Fruit fly (Drosophila melanogaster) whole organism: ENCODE measurements around the gene kis.

ENCODE experiments used
- CG8478 ChIP-seq: fragments of >200 bp; optimal IDR thresholded peaks from 2 replicates; lab custom pipeline; 2018; ENCODE audit warnings: inconsistent platforms
- Dll ChIP-seq: fragments of >200 bp; optimal IDR thresholded peaks from 2 replicates; lab custom pipeline; 2017
- EcR ChIP-seq, 2 experiments: fragments of >200 bp; optimal IDR thresholded peaks; 2 replicates each; lab custom pipeline; 2017; ENCODE audit warnings: missing biosample characterization in 2 of 2, missing genetic modification characterization in 2 of 2, missing genetic modification reagents in 2 of 2
- pan ChIP-seq: fragments of >200 bp; optimal IDR thresholded peaks from 2 replicates; lab custom pipeline; 2017
- psq ChIP-seq: fragments of >200 bp; optimal IDR thresholded peaks from 2 replicates; lab custom pipeline; 2017
- usp ChIP-seq: fragments of >200 bp; optimal IDR thresholded peaks from 2 replicates; lab custom pipeline; 2017; ENCODE audit warnings: missing biosample characterization, missing genetic modification characterization, mixed read lengths

- TF ChIP-seq usp (GFP tag; lab: Kevin White, UChicago), result no peak
- no peak for TF ChIP-seq CG8478 (lab: Kevin White, UChicago)
- no peak for TF ChIP-seq psq (lab: Kevin White, UChicago)
- TF ChIP-seq EcR (GFP tag; optimal IDR thresholded peaks at IDR 0.05; lab: Kevin White, UChicago), result no peak
- TF ChIP-seq pan, result no peak
- TF ChIP-seq Dll (lab: Kevin White, UChicago), result no peak
Observed at dm6 chr2L:206556-206955, 44.1 kb downstream of the kis start.
